Fruit fly (Drosophila melanogaster) whole organism, adult: ENCODE results near the gene Ptpa.

Source experiments
- CG11617 ChIP-seq: fragments of 200-800 bp; sonication (Bioruptor generic); optimal IDR thresholded peaks from 2 replicates; lab custom pipeline; 2017; ENCODE audit warnings: mild to moderate bottlenecking, missing biosample characterization, missing genetic modification reagents, missing genetic modification characterization
- CG12768 ChIP-seq: fragments of 200-800 bp; sonication (Bioruptor generic); optimal IDR thresholded peaks from 2 replicates; lab custom pipeline; 2017; ENCODE audit warnings: missing biosample characterization, missing genetic modification characterization, mild to moderate bottlenecking, moderate library complexity, missing genetic modification reagents
- CG14711 ChIP-seq: fragments of 200-800 bp; sonication (Bioruptor generic); optimal IDR thresholded peaks from 2 replicates; lab custom pipeline; 2018; ENCODE audit warnings: missing biosample characterization, mild to moderate bottlenecking, missing genetic modification characterization, moderate library complexity
- CG1620 ChIP-seq: fragments of 200-800 bp; sonication (Bioruptor generic); optimal IDR thresholded peaks from 2 replicates; lab custom pipeline; 2016; ENCODE audit warnings: missing biosample characterization, missing genetic modification characterization
- CG33017 ChIP-seq: fragments of 200-800 bp; sonication (Bioruptor generic); optimal IDR thresholded peaks from 2 replicates; lab custom pipeline; 2018; ENCODE audit warnings: missing biosample characterization, mild to moderate bottlenecking, missing genetic modification characterization, moderate library complexity
- CG5204 ChIP-seq: fragments of 200-800 bp; sonication (Bioruptor generic); optimal IDR thresholded peaks from 2 replicates; lab custom pipeline; 2016; ENCODE audit warnings: missing biosample characterization, missing genetic modification characterization
- CG7045 ChIP-seq: fragments of 200-800 bp; sonication (Bioruptor generic); optimal IDR thresholded peaks from 2 replicates; lab custom pipeline; 2017; ENCODE audit warnings: missing biosample characterization, mild to moderate bottlenecking, missing genetic modification characterization
- CG7101 ChIP-seq: fragments of 200-800 bp; sonication (Bioruptor generic); optimal IDR thresholded peaks from 2 replicates; lab custom pipeline; 2018; ENCODE audit warnings: missing biosample characterization, mild to moderate bottlenecking, missing genetic modification characterization, moderate library complexity
- Clk ChIP-seq: fragments of 200-800 bp; sonication (Bioruptor generic); optimal IDR thresholded peaks from 2 replicates; lab custom pipeline; 2017; ENCODE audit warnings: missing biosample characterization, missing genetic modification characterization
- Crg-1 ChIP-seq: fragments of 200-800 bp; sonication (Bioruptor generic); optimal IDR thresholded peaks from 2 replicates; lab custom pipeline; 2016; ENCODE audit warnings: missing biosample characterization, missing genetic modification characterization
- Hr96 ChIP-seq: fragments of 200-800 bp; sonication (Bioruptor generic); optimal IDR thresholded peaks from 2 replicates; lab custom pipeline; 2016; ENCODE audit warnings: missing biosample characterization, missing genetic modification characterization
- Mnt ChIP-seq: fragments of 200-800 bp; sonication (Bioruptor generic); optimal IDR thresholded peaks from 2 replicates; lab custom pipeline; 2016; ENCODE audit warnings: missing biosample characterization, mild to moderate bottlenecking, missing genetic modification characterization
- bab1 ChIP-seq: fragments of 200-800 bp; sonication (Bioruptor generic); optimal IDR thresholded peaks from 3 replicates; lab custom pipeline; 2019; ENCODE audit warnings: missing biosample characterization, mild to moderate bottlenecking, missing genetic modification characterization, moderate library complexity
- cic ChIP-seq: fragments of 200-800 bp; sonication (Bioruptor generic); optimal IDR thresholded peaks from 2 replicates; lab custom pipeline; 2017; ENCODE audit warnings: missing biosample characterization, mild to moderate bottlenecking, missing genetic modification characterization, moderate library complexity
- cnc ChIP-seq, 2 experiments: fragments of >200 bp; optimal IDR thresholded peaks; 2 replicates each; lab custom pipeline; 2017
- kay ChIP-seq: fragments of 200-800 bp; sonication (Bioruptor generic); peaks from one replicate; lab custom pipeline; 2016; ENCODE audit warnings: missing biosample characterization, missing genetic modification characterization, borderline replicate concordance
- ovo ChIP-seq: fragments of 200-800 bp; sonication (Bioruptor generic); optimal IDR thresholded peaks from 2 replicates; lab custom pipeline; 2016; ENCODE audit warnings: missing biosample characterization, missing genetic modification characterization
- pad ChIP-seq: fragments of 200-800 bp; sonication (Bioruptor generic); optimal IDR thresholded peaks from 3 replicates; lab custom pipeline; 2017; ENCODE audit warnings: missing biosample characterization, missing genetic modification characterization, mild to moderate bottlenecking, moderate library complexity, missing genetic modification reagents
- tj ChIP-seq: fragments of 200-800 bp; sonication (Bioruptor generic); optimal IDR thresholded peaks from 3 replicates; lab custom pipeline; 2017; ENCODE audit warnings: missing biosample characterization, mild to moderate bottlenecking, missing genetic modification characterization, moderate library complexity
- toe ChIP-seq: fragments of 200-800 bp; sonication (Bioruptor generic); optimal IDR thresholded peaks from 2 replicates; lab custom pipeline; 2016; ENCODE audit warnings: missing biosample characterization, missing genetic modification characterization

The Ptpa gene

DNA sequence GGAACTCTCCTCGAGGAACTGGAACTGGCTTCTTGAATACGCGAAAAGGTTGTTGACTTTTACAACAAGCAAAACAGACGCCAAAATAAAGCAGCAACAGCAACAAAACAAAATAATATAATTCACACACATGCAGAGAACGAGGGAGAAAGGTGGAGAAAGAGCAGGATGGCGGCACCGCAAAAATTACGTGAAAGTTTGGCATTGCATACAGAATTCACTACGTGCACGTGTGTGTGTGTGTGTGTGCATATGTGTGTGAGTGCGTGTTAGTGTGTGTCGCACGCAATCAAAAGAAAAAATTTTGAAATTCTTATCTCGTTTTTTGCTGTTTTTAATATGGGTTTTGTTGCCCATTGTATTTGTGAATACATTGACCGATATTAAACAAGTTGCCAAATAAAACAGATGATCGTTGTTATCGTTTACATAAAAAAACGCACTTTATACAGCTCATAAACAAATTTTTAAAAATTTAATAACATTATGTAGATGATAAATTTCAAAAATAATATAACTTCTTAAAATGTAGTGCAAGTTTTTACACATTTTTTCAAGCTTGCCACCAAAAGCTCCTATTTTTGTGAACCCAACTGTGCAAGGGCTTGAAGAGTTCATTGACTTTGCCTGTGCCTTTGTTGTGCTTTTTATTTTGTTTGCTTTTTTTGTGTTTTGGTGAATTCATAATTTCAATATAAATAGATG, 35.4 kb upstream of the Ptpa start:
- no peak for TF ChIP-seq CG14711 (tag; lab: Kevin White, UChicago)
- TF ChIP-seq CG33017: no peak
- TF ChIP-seq pad (GFP tag; lab: Kevin White, UChicago): no peak
- no peak for TF ChIP-seq Mnt (GFP tag; lab: Kevin White, UChicago)
- no peak for TF ChIP-seq toe
- TF ChIP-seq CG7045 (GFP tag; lab: Kevin White, UChicago): no peak
- no peak for TF ChIP-seq kay (GFP tag; lab: Kevin White, UChicago)
- TF ChIP-seq CG12768 (GFP tag; lab: Kevin White, UChicago): no peak
- no peak for TF ChIP-seq CG1620 (GFP tag; lab: Kevin White, UChicago)
- no peak for TF ChIP-seq tj (GFP tag; lab: Kevin White, UChicago)
- TF ChIP-seq Clk (GFP tag; lab: Kevin White, UChicago): no peak
- TF ChIP-seq CG5204: no peak

DNA sequence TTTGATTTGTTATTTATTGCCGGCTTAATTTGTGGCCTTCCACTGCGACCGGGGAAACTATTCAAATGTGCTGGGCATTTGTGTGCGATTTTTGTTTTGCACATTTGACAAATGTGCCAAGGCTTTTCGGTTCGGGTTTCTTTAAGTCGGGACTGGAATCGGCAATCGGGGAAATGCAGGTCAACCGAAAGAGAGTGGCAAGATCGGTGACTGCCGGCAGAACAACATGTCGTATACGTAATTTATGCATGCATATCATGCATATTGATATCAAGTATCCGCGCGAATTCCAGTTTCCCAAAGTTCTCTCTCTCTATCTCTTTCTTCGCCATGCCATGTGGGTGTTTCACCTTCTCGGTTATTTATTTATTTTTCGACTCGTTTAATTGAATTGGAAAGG, 34.4 kb upstream of the Ptpa start:
- TF ChIP-seq CG7101 (tag; lab: Kevin White, UChicago) (no peak), toe (no peak)

DNA sequence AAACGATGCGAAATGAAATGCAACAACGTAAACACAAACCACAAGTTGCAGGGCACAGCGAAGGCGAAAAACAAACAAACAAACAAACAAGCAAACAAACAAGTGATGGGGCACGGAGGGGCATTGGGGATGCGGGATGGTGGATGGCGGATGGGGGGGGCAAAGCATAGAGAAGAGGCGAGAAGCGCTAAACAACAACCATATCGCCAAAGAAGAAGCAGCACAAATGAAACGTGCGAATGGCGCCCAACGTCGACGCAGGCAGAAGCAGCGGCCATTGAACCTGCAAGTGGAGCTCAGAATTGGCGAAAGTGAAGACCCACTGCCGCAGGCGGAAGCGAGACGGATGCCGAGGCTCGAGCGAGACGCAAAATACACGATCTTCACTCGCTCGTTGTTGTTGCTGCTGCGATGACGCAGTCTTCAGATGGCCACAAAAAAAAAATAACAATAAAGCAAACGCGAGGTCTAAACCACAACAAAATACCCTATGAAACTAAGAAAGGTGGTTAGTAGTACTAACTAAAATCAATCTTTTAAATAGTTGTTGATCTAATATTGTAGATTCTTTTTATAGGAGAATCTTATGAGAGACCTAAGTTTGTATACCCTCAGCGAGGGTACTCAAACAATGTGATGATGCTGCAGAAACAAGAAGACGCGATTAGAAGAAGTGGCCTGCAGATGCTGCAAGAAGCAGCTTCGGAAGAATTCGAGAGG, 30.9 kb upstream of the Ptpa start:
- no peak for TF ChIP-seq CG5204
- TF ChIP-seq tj (GFP tag; lab: Kevin White, UChicago): peak; percentile 66

DNA sequence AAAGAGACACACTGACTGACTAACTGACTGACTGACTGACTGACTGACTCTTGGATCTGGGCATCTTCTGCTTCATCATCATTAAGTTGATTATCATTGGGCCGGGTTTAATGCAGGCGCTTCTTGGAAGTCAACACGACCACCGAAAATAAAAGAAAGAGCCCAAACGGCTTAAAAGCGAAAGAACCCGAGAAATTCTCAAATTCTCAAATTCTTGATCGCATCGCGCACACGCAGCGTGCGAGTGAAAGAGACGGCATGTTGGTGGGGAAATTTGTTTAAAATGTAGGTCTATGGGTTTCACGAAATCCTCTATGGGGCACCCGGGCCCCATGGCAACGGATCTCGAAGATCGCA, 30.3 kb upstream of the Ptpa start:
- TF ChIP-seq CG7045 (GFP tag; lab: Kevin White, UChicago) (no peak), Clk (GFP tag; lab: Kevin White, UChicago) (no peak), CG11617 (GFP tag; lab: Kevin White, UChicago) (no peak), bab1 (GFP tag; lab: Kevin White, UChicago) (no peak), tj (GFP tag; lab: Kevin White, UChicago) (no peak), toe (no peak), CG1620 (GFP tag; lab: Kevin White, UChicago) (no peak), cnc (optimal IDR thresholded peaks at IDR 0.05; lab: Kevin White, UChicago) (no peak), CG33017 (no peak), cic (no peak), pad (GFP tag; lab: Kevin White, UChicago) (no peak)

DNA sequence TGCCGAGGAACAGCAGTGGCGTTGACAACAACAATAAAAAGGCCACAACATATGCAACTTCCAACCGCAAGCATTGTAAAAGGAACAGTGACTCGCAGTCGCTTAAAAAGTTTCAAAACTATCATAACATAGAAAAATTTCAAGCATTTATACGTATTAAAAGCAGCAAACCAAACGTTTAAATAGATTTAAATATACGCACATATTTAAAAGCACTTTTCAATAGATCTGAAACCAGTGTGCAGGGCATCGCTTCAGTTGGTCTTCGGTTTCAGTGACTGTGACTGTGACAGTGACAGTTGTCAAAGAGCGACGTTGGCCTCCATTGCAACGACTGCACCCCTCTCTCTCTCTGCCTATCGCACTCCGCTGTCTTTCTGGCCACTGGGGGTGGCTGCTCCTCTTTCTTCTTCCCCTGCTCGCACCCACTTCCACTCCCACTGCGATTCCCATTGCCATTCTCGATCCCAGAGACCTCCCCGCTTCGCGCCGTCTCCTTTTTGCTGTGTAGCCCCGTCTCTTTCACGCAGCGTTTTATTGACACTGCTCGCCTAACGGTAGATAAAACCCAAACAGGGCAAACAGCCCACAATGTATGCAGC, 28.6 kb upstream of the Ptpa start:
- peak; percentile 29 for TF ChIP-seq toe
- TF ChIP-seq cnc (optimal IDR thresholded peaks at IDR 0.05; lab: Kevin White, UChicago): no peak
- TF ChIP-seq cic: no peak
- TF ChIP-seq Clk (GFP tag; lab: Kevin White, UChicago): no peak
- no peak for TF ChIP-seq Crg-1 (GFP tag; lab: Kevin White, UChicago)
- TF ChIP-seq Mnt (GFP tag; lab: Kevin White, UChicago): peak; percentile 13
- no peak for TF ChIP-seq bab1 (GFP tag; lab: Kevin White, UChicago)
- peak; percentile 80 for TF ChIP-seq CG33017
- peak; percentile 65 for TF ChIP-seq CG12768 (GFP tag; lab: Kevin White, UChicago)
- peak; percentile 76 for TF ChIP-seq CG5204
- peak; percentile 11 for TF ChIP-seq pad (GFP tag; lab: Kevin White, UChicago)
- TF ChIP-seq ovo (GFP tag; lab: Kevin White, UChicago): peak; percentile 72
- TF ChIP-seq CG11617 (GFP tag; lab: Kevin White, UChicago): peak; percentile 45
- TF ChIP-seq CG14711 (tag; lab: Kevin White, UChicago): peak; percentile 64
- peak; percentile 77 for TF ChIP-seq CG7101 (tag; lab: Kevin White, UChicago)
- TF ChIP-seq tj (GFP tag; lab: Kevin White, UChicago): peak; percentile 58
- TF ChIP-seq CG7045 (GFP tag; lab: Kevin White, UChicago): peak; percentile 41
- no peak for TF ChIP-seq CG1620 (GFP tag; lab: Kevin White, UChicago)
- peak; percentile 12 for TF ChIP-seq Hr96 (GFP tag; lab: Kevin White, UChicago)
- peak; percentile 72 for TF ChIP-seq kay (GFP tag; lab: Kevin White, UChicago)

DNA sequence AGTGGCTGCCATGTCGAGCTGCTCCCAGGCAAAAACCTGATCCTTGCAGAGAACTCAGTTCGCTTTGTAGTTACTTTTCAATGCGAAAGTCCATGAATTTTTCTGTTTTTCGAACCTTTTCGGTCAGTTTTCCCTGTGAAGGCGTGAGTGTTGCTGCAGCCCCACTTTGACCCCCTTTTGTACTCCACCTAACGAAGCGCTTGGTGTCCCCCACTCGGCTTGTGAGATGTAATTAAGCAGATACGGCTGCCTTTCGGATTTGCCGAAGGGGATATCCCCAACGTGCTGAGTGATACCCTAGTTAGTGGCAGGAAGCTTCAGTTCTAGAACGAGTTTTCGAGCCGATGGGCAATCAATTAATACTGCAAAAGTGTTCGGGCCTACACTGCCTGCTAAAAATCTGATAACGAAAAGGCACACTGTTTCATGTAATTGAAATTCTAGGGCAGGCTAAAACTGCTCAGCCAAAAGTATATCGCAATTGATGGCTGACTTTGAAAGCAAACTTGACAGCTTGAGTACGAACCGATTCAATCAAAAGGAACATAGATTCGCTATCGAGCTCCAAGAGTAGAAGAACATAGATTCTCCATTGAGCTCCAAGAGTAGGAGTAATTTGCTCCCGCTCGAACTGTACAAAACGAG, 25.1 kb upstream of the Ptpa start:
- TF ChIP-seq toe (no peak), CG5204 (no peak), Crg-1 (GFP tag; lab: Kevin White, UChicago) (no peak), kay (GFP tag; lab: Kevin White, UChicago) (no peak), Mnt (GFP tag; lab: Kevin White, UChicago) (no peak), CG11617 (GFP tag; lab: Kevin White, UChicago) (no peak), ovo (GFP tag; lab: Kevin White, UChicago) (no peak), Hr96 (GFP tag; lab: Kevin White, UChicago) (no peak)
